Worm (Caenorhabditis elegans) whole organism, late embryonic: ENCODE data around the gene C33B4.5.

Experiments used
- F13H6.1 ChIP-seq: sonication (generic microtip); optimal IDR thresholded peaks from 2 replicates; lab custom pipeline; 2016; ENCODE audit warnings: missing genetic modification characterization, missing compliant biosample characterization
- ama-1 ChIP-seq: fragments of 150-350 bp; optimal IDR thresholded peaks from 2 replicates; lab custom pipeline; 2014
- ceh-31 ChIP-seq: sonication (generic microtip); optimal IDR thresholded peaks from 2 replicates; lab custom pipeline; 2016; ENCODE audit warnings: missing genetic modification characterization, missing compliant biosample characterization
- elt-2 ChIP-seq: sonication (generic microtip); optimal IDR thresholded peaks from 2 replicates; lab custom pipeline; 2016; ENCODE audit warnings: missing genetic modification reagents, missing genetic modification characterization, missing compliant biosample characterization
- ets-4 ChIP-seq: sonication (generic microtip); optimal IDR thresholded peaks from 2 replicates; lab custom pipeline; 2016; ENCODE audit warnings: missing genetic modification characterization, missing compliant biosample characterization
- hlh-6 ChIP-seq: sonication (generic microtip); optimal IDR thresholded peaks from 2 replicates; lab custom pipeline; 2016; ENCODE audit warnings: missing genotype, missing genetic modification characterization, missing compliant biosample characterization
- tbx-2 ChIP-seq: sonication (generic microtip); optimal IDR thresholded peaks from 2 replicates; lab custom pipeline; 2016; ENCODE audit warnings: missing genetic modification characterization, missing compliant biosample characterization
- tbx-7 ChIP-seq: sonication (generic microtip); optimal IDR thresholded peaks from 2 replicates; lab custom pipeline; 2016; ENCODE audit warnings: missing genotype, missing genetic modification characterization, missing compliant biosample characterization

ce11 chrII:11390865-11391264, 7.7 kb downstream of the C33B4.5 start, which contains the start of gene shn-1:
- no peak for TF ChIP-seq tbx-7 (tag; lab: Kevin White, UChicago)
- no peak for TF ChIP-seq ama-1
- TF ChIP-seq tbx-2 (tag; lab: Kevin White, UChicago) = no peak
- no peak for TF ChIP-seq F13H6.1 (tag; lab: Kevin White, UChicago)
- TF ChIP-seq hlh-6 (tag; lab: Kevin White, UChicago) = no peak
- no peak for TF ChIP-seq elt-2
- no peak for TF ChIP-seq ceh-31
- no peak for TF ChIP-seq ets-4
